Worm (Caenorhabditis elegans): ENCODE data around the gene C40A11.7.

The C40A11.7 gene

ce11 chrII:2122091-2122490 is 28.3 kb downstream of the C40A11.7 start, which contains the start of gene math-37:
TSS of gene math-37 (minus strand) at chrII:2122191.
- TF ChIP-seq attf-4 (tag; optimal IDR thresholded peaks at IDR 0.05) (no peak), rbr-2 (tag; optimal IDR thresholded peaks at IDR 0.05) (no peak), pqm-1 (tag; optimal IDR thresholded peaks at IDR 0.05) (peak; percentile 47), F26F4.8 (GFP tag; conservative IDR thresholded peaks at IDR 0.05) (no peak), zfp-3 (GFP tag; conservative IDR thresholded peaks at IDR 0.05) (no peak), nhr-28 (tag; optimal IDR thresholded peaks at IDR 0.05) (peak; percentile 39), daf-16 (GFP tag; optimal IDR thresholded peaks at IDR 0.05) (no peak), daf-16 (tag; optimal IDR thresholded peaks at IDR 0.05) (peak; percentile 35), dpl-1 (GFP tag; optimal IDR thresholded peaks at IDR 0.05) (no peak), mep-1 (tag; optimal IDR thresholded peaks at IDR 0.05) (no peak), unc-62 (GFP tag; optimal IDR thresholded peaks at IDR 0.05 in 1 of 2) (no peak), unc-62 (tag; optimal IDR thresholded peaks at IDR 0.05) (no peak), ZK337.2 (GFP tag; IDR thresholded peaks at IDR 0.05) (no peak), mxl-3 (GFP tag; optimal IDR thresholded peaks at IDR 0.05) (no peak), F49E8.2 (tag; optimal IDR thresholded peaks at IDR 0.05; ENCODE audit: borderline replicate concordance) (no peak), arid-1 (GFP tag; conservative IDR thresholded peaks at IDR 0.05) (no peak), ama-1 (optimal IDR thresholded peaks at IDR 0.05) (no peak), nhr-25 (tag; optimal IDR thresholded peaks at IDR 0.05; ENCODE audit: borderline replicate concordance, insufficient read depth) (no peak), zip-2 (tag; optimal IDR thresholded peaks at IDR 0.05) (no peak), ztf-7 (tag; optimal IDR thresholded peaks at IDR 0.05) (no peak), Y75B8A.6 (GFP tag; IDR thresholded peaks at IDR 0.05) (no peak)

ce11 chrII:2116794-2117193 is 33.6 kb downstream of the C40A11.7 start, which contains the start of gene srh-195:
TSS of gene srh-195 (minus strand) at chrII:2116894.
- TF ChIP-seq nhr-111 (GFP tag; optimal IDR thresholded peaks at IDR 0.05) = no peak
- TF ChIP-seq zip-2 (tag; optimal IDR thresholded peaks at IDR 0.05) = no peak
- no peak for TF ChIP-seq F26F4.8 (GFP tag; conservative IDR thresholded peaks at IDR 0.05)
- no peak for TF ChIP-seq ctbp-1 (GFP tag; IDR thresholded peaks at IDR 0.05)
- TF ChIP-seq unc-62 (GFP tag; optimal IDR thresholded peaks at IDR 0.05 in 1 of 2) = no peak
- TF ChIP-seq unc-62 (tag; optimal IDR thresholded peaks at IDR 0.05) = no peak
- no peak for TF ChIP-seq nhr-102 (tag; optimal IDR thresholded peaks at IDR 0.05)
- TF ChIP-seq nhr-25 (tag; optimal IDR thresholded peaks at IDR 0.05; ENCODE audit: borderline replicate concordance, insufficient read depth) = no peak
- no peak for TF ChIP-seq zag-1 (tag; optimal IDR thresholded peaks at IDR 0.05)
- no peak for TF ChIP-seq nhr-10 (tag; optimal IDR thresholded peaks at IDR 0.05)
- no peak for TF ChIP-seq pqm-1 (tag; optimal IDR thresholded peaks at IDR 0.05)
- TF ChIP-seq mxl-3 (GFP tag; optimal IDR thresholded peaks at IDR 0.05) = no peak
- TF ChIP-seq nhr-237 (tag; optimal IDR thresholded peaks at IDR 0.05) = no peak
- no peak for TF ChIP-seq sdz-12 (GFP tag; optimal IDR thresholded peaks at IDR 0.05)
- TF ChIP-seq nhr-42 (GFP tag; IDR thresholded peaks at IDR 0.05) = no peak
- TF ChIP-seq zfp-3 (GFP tag; conservative IDR thresholded peaks at IDR 0.05) = no peak
- TF ChIP-seq lir-3 (tag; optimal IDR thresholded peaks at IDR 0.05) = no peak
- TF ChIP-seq snpc-1.2 (GFP tag; IDR thresholded peaks at IDR 0.05) = no peak

- TF ChIP-seq duxl-1 (tag; optimal IDR thresholded peaks at IDR 0.05; ENCODE audit: poor library complexity) (no peak), spr-3 (GFP tag; optimal IDR thresholded peaks at IDR 0.05) (no peak), zfp-3 (GFP tag; conservative IDR thresholded peaks at IDR 0.05) (no peak), ztf-11 (tag; optimal IDR thresholded peaks at IDR 0.05) (no peak), ztf-7 (tag; optimal IDR thresholded peaks at IDR 0.05) (no peak), aha-1 (tag) (peak; percentile 90), unc-62 (GFP tag; optimal IDR thresholded peaks at IDR 0.05 in 1 of 2) (no peak), unc-62 (tag; optimal IDR thresholded peaks at IDR 0.05) (no peak)
Observed at ce11 chrII:2114488-2114887, 35.9 kb downstream of the C40A11.7 start.

- no peak for TF ChIP-seq nhr-42 (GFP tag; IDR thresholded peaks at IDR 0.05)
- TF ChIP-seq mep-1 (tag; optimal IDR thresholded peaks at IDR 0.05) = no peak
Observed at ce11 chrII:2112948-2113347, 37.4 kb downstream of the C40A11.7 start, which contains the start of gene R52.6. TSS of gene R52.6 (minus strand) at chrII:2113048.
